Worm (Caenorhabditis elegans): ENCODE measurements around the gene cyp-31A3.

The cyp-31A3 gene

ce11 chrIV:4725478-4725920 is 35.4 kb upstream of the cyp-31A3 start:
- peak; percentile 73 for TF ChIP-seq elt-2 (tag; optimal IDR thresholded peaks at IDR 0.05)
- peak; percentile 60 for TF ChIP-seq ZK546.5 (tag; optimal IDR thresholded peaks at IDR 0.05)
- peak; percentile 43 for TF ChIP-seq nhr-25 (tag; optimal IDR thresholded peaks at IDR 0.05)
- TF ChIP-seq nhr-77 (tag; optimal IDR thresholded peaks at IDR 0.05): peak; percentile 37
- peak; percentile 88 for TF ChIP-seq lsy-12 (tag; optimal IDR thresholded peaks at IDR 0.05)
- peak; percentile 58 for TF ChIP-seq nfya-1 (tag; optimal IDR thresholded peaks at IDR 0.05; ENCODE audit: insufficient read depth)
- peak; percentile 64 for TF ChIP-seq nhr-43 (tag; optimal IDR thresholded peaks at IDR 0.05; ENCODE audit: poor library complexity, severe bottlenecking)
- peak; percentile 70 for TF ChIP-seq ceh-28 (tag; optimal IDR thresholded peaks at IDR 0.05)
- TF ChIP-seq nhr-11 (tag; optimal IDR thresholded peaks at IDR 0.05): peak; percentile 77
- peak; percentile 0 for TF ChIP-seq ztf-4 (tag; optimal IDR thresholded peaks at IDR 0.05)
- TF ChIP-seq lin-15B (tag; optimal IDR thresholded peaks at IDR 0.05): peak; percentile 60
- TF ChIP-seq nhr-23 (tag; optimal IDR thresholded peaks at IDR 0.05): peak; percentile 73
- peak; percentile 7 for TF ChIP-seq hmg-11 (tag; optimal IDR thresholded peaks at IDR 0.05)
- TF ChIP-seq tbx-2 (tag; optimal IDR thresholded peaks at IDR 0.05): peak; percentile 77
- TF ChIP-seq R02D3.7 (tag; optimal IDR thresholded peaks at IDR 0.05): peak; percentile 76
- peak; percentile 6 for TF ChIP-seq pha-4 (tag; optimal IDR thresholded peaks at IDR 0.05)

ce11 chrIV:4727935-4728334 is 32.9 kb upstream of the cyp-31A3 start:
- TF ChIP-seq nhr-77 (tag; optimal IDR thresholded peaks at IDR 0.05) (peak; percentile 60), snpc-4 (tag; optimal IDR thresholded peaks at IDR 0.05) (peak; percentile 54), ceh-28 (tag; optimal IDR thresholded peaks at IDR 0.05) (peak; percentile 40), ZK546.5 (tag; optimal IDR thresholded peaks at IDR 0.05) (peak; percentile 46), R02D3.7 (tag; optimal IDR thresholded peaks at IDR 0.05) (peak; percentile 84), nhr-43 (tag; optimal IDR thresholded peaks at IDR 0.05; ENCODE audit: poor library complexity, severe bottlenecking) (peak; percentile 88), ceh-82 (tag; optimal IDR thresholded peaks at IDR 0.05) (peak; percentile 10), pha-4 (tag; optimal IDR thresholded peaks at IDR 0.05) (peak; percentile 22), nhr-11 (tag; optimal IDR thresholded peaks at IDR 0.05) (peak; percentile 73), lsy-12 (tag; optimal IDR thresholded peaks at IDR 0.05) (peak; percentile 92), lin-15B (tag; optimal IDR thresholded peaks at IDR 0.05) (peak; percentile 84), jun-1 (tag; optimal IDR thresholded peaks at IDR 0.05) (peak; percentile 10), elt-2 (tag; optimal IDR thresholded peaks at IDR 0.05) (peak; percentile 79), nhr-23 (tag; optimal IDR thresholded peaks at IDR 0.05) (peak; percentile 83), tbx-2 (tag; optimal IDR thresholded peaks at IDR 0.05) (peak; percentile 88), nfya-1 (tag; optimal IDR thresholded peaks at IDR 0.05; ENCODE audit: insufficient read depth) (peak; percentile 72), nhr-25 (tag; optimal IDR thresholded peaks at IDR 0.05) (peak; percentile 51)

ce11 chrIV:4737258-4737657 is 23.6 kb upstream of the cyp-31A3 start, which contains the start of gene fbxb-78:
TSS of gene fbxb-78 (plus strand) at chrIV:4737558.
- TF ChIP-seq ceh-28 (tag; optimal IDR thresholded peaks at IDR 0.05): no peak
- no peak for TF ChIP-seq tbx-2 (tag; optimal IDR thresholded peaks at IDR 0.05)
- TF ChIP-seq R02D3.7 (tag; optimal IDR thresholded peaks at IDR 0.05): no peak
- no peak for TF ChIP-seq ztf-11 (tag; optimal IDR thresholded peaks at IDR 0.05)
- TF ChIP-seq hmg-11 (tag; optimal IDR thresholded peaks at IDR 0.05): no peak
- no peak for TF ChIP-seq fkh-10 (GFP tag; optimal IDR thresholded peaks at IDR 0.05)

ce11 chrIV:4742480-4742879 is 18.4 kb upstream of the cyp-31A3 start:
- TF ChIP-seq nhr-12 (tag; optimal IDR thresholded peaks at IDR 0.05) (no peak), nhr-25 (tag; optimal IDR thresholded peaks at IDR 0.05) (no peak), unc-62 (GFP tag; optimal IDR thresholded peaks at IDR 0.05) (no peak), nhr-11 (tag; optimal IDR thresholded peaks at IDR 0.05) (no peak), egl-5 (tag; optimal IDR thresholded peaks at IDR 0.05) (no peak), eor-1 (tag; optimal IDR thresholded peaks at IDR 0.05) (no peak), nhr-43 (tag; optimal IDR thresholded peaks at IDR 0.05; ENCODE audit: poor library complexity, severe bottlenecking) (no peak), fkh-10 (GFP tag; optimal IDR thresholded peaks at IDR 0.05) (no peak), R02D3.7 (tag; optimal IDR thresholded peaks at IDR 0.05) (no peak), lin-15B (tag; optimal IDR thresholded peaks at IDR 0.05) (no peak), jun-1 (tag; optimal IDR thresholded peaks at IDR 0.05) (no peak), mml-1 (tag; optimal IDR thresholded peaks at IDR 0.05) (no peak), tbx-2 (tag; optimal IDR thresholded peaks at IDR 0.05) (no peak), aly-2 (tag; optimal IDR thresholded peaks at IDR 0.05) (no peak), egl-27 (tag; optimal IDR thresholded peaks at IDR 0.05) (no peak), ceh-28 (tag; optimal IDR thresholded peaks at IDR 0.05) (no peak), fkh-2 (tag; optimal IDR thresholded peaks at IDR 0.05) (no peak), nfya-1 (tag; optimal IDR thresholded peaks at IDR 0.05; ENCODE audit: insufficient read depth) (no peak)

- TF ChIP-seq lin-15B (tag; optimal IDR thresholded peaks at IDR 0.05) (no peak), tbx-2 (tag; optimal IDR thresholded peaks at IDR 0.05) (no peak), fos-1 (tag; optimal IDR thresholded peaks at IDR 0.05) (no peak), nhr-43 (tag; optimal IDR thresholded peaks at IDR 0.05; ENCODE audit: poor library complexity, severe bottlenecking) (no peak), zag-1 (tag; optimal IDR thresholded peaks at IDR 0.05) (no peak), nhr-237 (tag; optimal IDR thresholded peaks at IDR 0.05) (no peak), daf-12 (tag; optimal IDR thresholded peaks at IDR 0.05) (no peak), ceh-9 (tag; optimal IDR thresholded peaks at IDR 0.05) (no peak), egl-27 (tag; optimal IDR thresholded peaks at IDR 0.05) (no peak), ztf-11 (tag; optimal IDR thresholded peaks at IDR 0.05) (no peak), sea-2 (GFP tag; optimal IDR thresholded peaks at IDR 0.05) (no peak), lin-39 (tag; optimal IDR thresholded peaks at IDR 0.05) (no peak), nhr-11 (tag; optimal IDR thresholded peaks at IDR 0.05) (no peak), nhr-23 (tag; optimal IDR thresholded peaks at IDR 0.05) (no peak), nhr-67 (tag; optimal IDR thresholded peaks at IDR 0.05) (no peak), mml-1 (tag; optimal IDR thresholded peaks at IDR 0.05) (no peak), ama-1 (optimal IDR thresholded peaks at IDR 0.05) (no peak), hmg-11 (tag; optimal IDR thresholded peaks at IDR 0.05) (no peak)
Observed at ce11 chrIV:4744167-4744566, 16.7 kb upstream of the cyp-31A3 start, which contains the start of gene hoe-1. TSS of gene hoe-1 (minus strand) at chrIV:4744267.
